Fruit fly (Drosophila melanogaster) whole organism, pupa: ENCODE measurements around the gene CG3847.

ENCODE experiments used
- CG10348 ChIP-seq: fragments of 200-800 bp; sonication (Bioruptor generic); IDR thresholded peaks from 2 replicates; pipeline ENCODE4 v1.3.6; 2022; ENCODE audit warnings: missing biosample characterization, missing genetic modification characterization
- CG17806 ChIP-seq: fragments of 200-800 bp; sonication (Bioruptor generic); optimal IDR thresholded peaks from 2 replicates; lab custom pipeline; 2018; ENCODE audit warnings: missing biosample characterization, mild to moderate bottlenecking, missing genetic modification characterization, moderate library complexity
- CG34367 ChIP-seq: fragments of 200-800 bp; sonication (Bioruptor generic); optimal IDR thresholded peaks from 2 replicates; lab custom pipeline; 2018; ENCODE audit warnings: missing biosample characterization, mild to moderate bottlenecking, missing genetic modification characterization
- CG9948 ChIP-seq: fragments of 200-800 bp; sonication (Bioruptor generic); optimal IDR thresholded peaks from 2 replicates; lab custom pipeline; 2018; ENCODE audit warnings: missing biosample characterization, mild to moderate bottlenecking, missing genetic modification characterization, moderate library complexity
- D1 ChIP-seq: fragments of 200-800 bp; sonication (Bioruptor generic); optimal IDR thresholded peaks from 2 replicates; lab custom pipeline; 2018; ENCODE audit warnings: missing biosample characterization, mild to moderate bottlenecking, missing genetic modification characterization, moderate library complexity
- EcR ChIP-seq: fragments of 200-800 bp; sonication (Bioruptor generic); optimal IDR thresholded peaks from 3 replicates; lab custom pipeline; 2019; ENCODE audit warnings: missing biosample characterization, missing genetic modification characterization, mild to moderate bottlenecking, moderate library complexity, missing genetic modification reagents
- Ets98B ChIP-seq: fragments of 200-800 bp; sonication (Bioruptor generic); IDR thresholded peaks from 2 replicates; pipeline ENCODE4 v1.3.6; 2022; ENCODE audit warnings: missing biosample characterization, missing genetic modification characterization
- Pif1B ChIP-seq: fragments of 200-800 bp; sonication (Bioruptor generic); optimal IDR thresholded peaks from 3 replicates; lab custom pipeline; 2016; ENCODE audit warnings: missing biosample characterization, missing genetic modification characterization
- Snoo ChIP-seq: fragments of 200-800 bp; sonication (Bioruptor generic); optimal IDR thresholded peaks from 3 replicates; lab custom pipeline; 2017; ENCODE audit warnings: missing biosample characterization, mild to moderate bottlenecking, missing genetic modification characterization, inconsistent platforms
- fd96Ca ChIP-seq: fragments of 200-800 bp; sonication (Bioruptor generic); IDR thresholded peaks from 3 replicates; pipeline ENCODE4 v1.3.6; 2022; ENCODE audit warnings: missing biosample characterization, missing genetic modification characterization
- gl ChIP-seq: fragments of 200-800 bp; sonication (Bioruptor generic); optimal IDR thresholded peaks from 2 replicates; lab custom pipeline; 2018; ENCODE audit warnings: missing biosample characterization, mild to moderate bottlenecking, missing genetic modification characterization
- rn ChIP-seq: fragments of 200-800 bp; sonication (Bioruptor generic); IDR thresholded peaks from 2 replicates; pipeline ENCODE4 v1.3.6; 2022; ENCODE audit warnings: missing biosample characterization, missing genetic modification characterization

DNA sequence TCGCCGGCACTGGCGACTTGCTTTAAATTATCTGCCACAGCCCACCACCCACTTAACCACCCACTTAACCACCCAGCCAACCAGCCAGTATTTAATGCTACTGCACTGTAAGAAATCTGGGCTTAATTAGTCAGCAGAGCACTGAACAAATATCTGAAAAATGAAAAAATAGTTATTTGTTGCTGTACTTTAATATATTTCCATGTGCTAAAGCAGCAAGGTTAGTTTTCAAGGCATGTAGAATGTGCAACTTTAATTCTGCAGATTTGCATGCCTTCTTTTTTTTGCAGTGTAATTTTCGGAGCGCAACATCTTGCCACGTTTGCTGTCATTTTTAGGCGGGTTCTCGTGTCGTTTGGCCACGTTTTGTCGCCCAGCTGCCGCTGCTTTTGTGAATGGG, 28.7 kb downstream of the CG3847 start:
- TF ChIP-seq CG17806 (tag; lab: Kevin White, UChicago) (no peak), fd96Ca (GFP tag; lab: Robert Waterston, UW) (peak; percentile 30; the same call in 1 of the 3 replicates), rn (GFP tag; lab: Robert Waterston, UW) (no peak), EcR (no peak), D1 (tag; lab: Kevin White, UChicago) (no peak), CG34367 (tag; lab: Kevin White, UChicago) (no peak), Pif1B (GFP tag; lab: Kevin White, UChicago) (no peak), Ets98B (GFP tag; lab: Robert Waterston, UW) (no peak), Snoo (tag; lab: Kevin White, UChicago) (no peak), CG9948 (no peak), CG10348 (no peak), gl (tag; lab: Kevin White, UChicago) (no peak)
